Worm (Caenorhabditis elegans) whole organism, L4 larva: ENCODE data around the gene dnj-15.

Experiments
- F10B5.3 ChIP-seq: sonication (generic microtip); optimal IDR thresholded peaks from 2 replicates; lab custom pipeline; 2016; ENCODE audit warnings: mild to moderate bottlenecking, missing genetic modification characterization, missing compliant biosample characterization
- Y105C5A.15 ChIP-seq: fragments of 200-800 bp; sonication (Bioruptor generic); IDR thresholded peaks from 2 replicates; pipeline ENCODE4 v1.3.6; 2022; ENCODE audit warnings: missing genetic modification characterization, missing compliant biosample characterization
- Y48G9A.11 ChIP-seq: fragments of 200-800 bp; sonication (Bioruptor generic); IDR thresholded peaks from 2 replicates; pipeline ENCODE4 v1.3.6; 2022; ENCODE audit warnings: missing genetic modification reagents, missing genetic modification characterization, missing compliant biosample characterization
- aly-2 ChIP-seq: sonication (generic microtip); optimal IDR thresholded peaks from 2 replicates; lab custom pipeline; 2018; ENCODE audit warnings: missing biosample characterization, missing genetic modification characterization
- ama-1 ChIP-seq: fragments of 150-350 bp; optimal IDR thresholded peaks from 2 replicates; lab custom pipeline; 2014; ENCODE audit warnings: inconsistent platforms, mixed read lengths
- ceh-20 ChIP-seq: fragments of 200-800 bp; sonication (Bioruptor generic); IDR thresholded peaks from 2 replicates; pipeline ENCODE4 v1.3.6; 2022; ENCODE audit warnings: missing genetic modification reagents, missing genetic modification characterization, missing compliant biosample characterization
- ceh-28 ChIP-seq: fragments of 150-350 bp; optimal IDR thresholded peaks from 2 replicates; lab custom pipeline; 2014; ENCODE audit warnings: missing biosample characterization, missing genetic modification reagents, missing genetic modification characterization
- ces-1 ChIP-seq: fragments of 150-350 bp; sonication (generic microtip); optimal IDR thresholded peaks from 4 replicates; lab custom pipeline; 2014; ENCODE audit warnings: missing biosample characterization, missing genetic modification reagents, missing genetic modification characterization
- ctbp-1 ChIP-seq: fragments of 200-800 bp; sonication (Bioruptor generic); IDR thresholded peaks from 2 replicates; pipeline ENCODE4 v1.3.6; 2022; ENCODE audit warnings: missing genetic modification reagents, missing genetic modification characterization, missing compliant biosample characterization
- daf-16 ChIP-seq, 3 experiments: sonication (generic microtip); optimal IDR thresholded peaks; 2 replicates each; lab custom pipeline; 2016 to 2017; ENCODE audit warnings: missing genetic modification characterization in 3 of 3, missing genetic modification reagents in 3 of 3, mild to moderate bottlenecking in 2 of 3, missing compliant biosample characterization in 2 of 3, missing biosample characterization in 1 of 3, moderate library complexity in 1 of 3
- dmd-6 ChIP-seq: fragments of 200-800 bp; sonication (Bioruptor generic); IDR thresholded peaks from 2 replicates; pipeline ENCODE4 v1.3.6; 2022; ENCODE audit warnings: missing genetic modification reagents, missing genetic modification characterization, missing compliant biosample characterization
- dmd-8 ChIP-seq: fragments of 200-800 bp; sonication (Bioruptor generic); IDR thresholded peaks from 2 replicates; pipeline ENCODE4 v1.3.6; 2022; ENCODE audit warnings: missing genetic modification characterization, missing compliant biosample characterization
- dpl-1 ChIP-seq: fragments of 150-350 bp; optimal IDR thresholded peaks from 2 replicates; lab custom pipeline; 2014; ENCODE audit warnings: missing biosample characterization, missing genetic modification reagents, missing genetic modification characterization
- egl-27 ChIP-seq: sonication (generic microtip); optimal IDR thresholded peaks from 3 replicates; lab custom pipeline; 2017; ENCODE audit warnings: missing biosample characterization, missing genetic modification reagents, missing genetic modification characterization
- hif-1 ChIP-seq, 2 experiments: sonication (generic microtip); optimal IDR thresholded peaks; 2 replicates each; lab custom pipeline; 2016 to 2017; ENCODE audit warnings: missing compliant biosample characterization in 2 of 2, missing genetic modification characterization in 2 of 2, missing genetic modification reagents in 2 of 2, missing genotype in 2 of 2, mild to moderate bottlenecking in 1 of 2
- hlh-11 ChIP-seq: fragments of 200-800 bp; sonication (Bioruptor generic); optimal IDR thresholded peaks from 2 replicates; lab custom pipeline; 2018; ENCODE audit warnings: mild to moderate bottlenecking, missing genetic modification characterization, missing compliant biosample characterization
- hlh-30 ChIP-seq: sonication (generic microtip); optimal IDR thresholded peaks from 2 replicates; lab custom pipeline; 2017; ENCODE audit warnings: antibody characterized with exemption, mild to moderate bottlenecking, missing genetic modification characterization, missing compliant biosample characterization; ENCODE audit not compliant: insufficient read depth
- hmg-1.1 ChIP-seq: fragments of 200-800 bp; sonication (Bioruptor generic); IDR thresholded peaks from 2 replicates; pipeline ENCODE4 v1.3.6; 2022; ENCODE audit warnings: missing genetic modification reagents, missing genetic modification characterization, missing compliant biosample characterization
- lim-7 ChIP-seq: fragments of 200-800 bp; sonication (Bioruptor generic); IDR thresholded peaks from 2 replicates; pipeline ENCODE4 v1.3.6; 2022; ENCODE audit warnings: missing genetic modification characterization, missing compliant biosample characterization
- lin-13 ChIP-seq: fragments of 150-350 bp; optimal IDR thresholded peaks from 2 replicates; lab custom pipeline; 2014; ENCODE audit warnings: missing biosample characterization, missing genetic modification reagents, missing genetic modification characterization
- lin-29 ChIP-seq: fragments of 200-800 bp; sonication (Bioruptor generic); IDR thresholded peaks from 2 replicates; pipeline ENCODE4 v1.3.6; 2022; ENCODE audit warnings: missing genetic modification reagents, missing genetic modification characterization, missing compliant biosample characterization
- lin-38 ChIP-seq: fragments of 200-800 bp; sonication (Bioruptor generic); IDR thresholded peaks from 2 replicates; pipeline ENCODE4 v1.3.6; 2022; ENCODE audit warnings: missing genetic modification reagents, missing genetic modification characterization, missing compliant biosample characterization
- lin-39 ChIP-seq: fragments of 150-350 bp; optimal IDR thresholded peaks from 2 replicates; lab custom pipeline; 2014; ENCODE audit warnings: missing biosample characterization, missing genetic modification reagents, missing genetic modification characterization
- lir-3 ChIP-seq: sonication (generic microtip); optimal IDR thresholded peaks from 2 replicates; lab custom pipeline; 2016; ENCODE audit warnings: mild to moderate bottlenecking, missing genetic modification characterization, missing compliant biosample characterization
- lsy-2 ChIP-seq, 2 experiments: fragments of 150-350 bp in 1 of 2; sonication (generic microtip) in 1 of 2; optimal IDR thresholded peaks; 2 replicates each; lab custom pipeline; 2014 to 2017; ENCODE audit warnings: missing biosample characterization in 2 of 2, missing genetic modification characterization in 2 of 2
- madf-5 ChIP-seq, 2 experiments: fragments of 200-800 bp; sonication (Bioruptor generic); IDR thresholded peaks; 2 replicates each; pipeline ENCODE4 v1.3.6; 2022; ENCODE audit warnings: missing compliant biosample characterization in 2 of 2, missing genetic modification characterization in 2 of 2
- mdl-1 ChIP-seq, 2 experiments: fragments of 150-350 bp in 1 of 2; sonication (generic microtip) in 1 of 2; optimal IDR thresholded peaks; 2 replicates each; lab custom pipeline; 2014 to 2017; ENCODE audit warnings: missing biosample characterization in 2 of 2, missing genetic modification characterization in 2 of 2
- mdt-29 ChIP-seq: fragments of 200-800 bp; sonication (Bioruptor generic); IDR thresholded peaks from 2 replicates; pipeline ENCODE4 v1.3.6; 2022; ENCODE audit warnings: missing genetic modification reagents, missing genetic modification characterization, missing compliant biosample characterization
- mep-1 ChIP-seq: fragments of 150-350 bp; sonication (generic microtip); optimal IDR thresholded peaks from 3 replicates; lab custom pipeline; 2014; ENCODE audit warnings: missing biosample characterization, missing genetic modification characterization
- mes-2 ChIP-seq: sonication (generic microtip); optimal IDR thresholded peaks from 2 replicates; lab custom pipeline; 2016; ENCODE audit warnings: missing genotype, mild to moderate bottlenecking, missing genetic modification characterization, missing compliant biosample characterization; ENCODE audit not compliant: poor library complexity, severe bottlenecking
- mxl-2 ChIP-seq: fragments of 200-800 bp; sonication (Bioruptor generic); conservative IDR thresholded peaks from 2 replicates; pipeline ENCODE4 v1.3.6; 2022; ENCODE audit warnings: missing genetic modification reagents, missing genetic modification characterization, missing compliant biosample characterization
- mxl-3 ChIP-seq: fragments of 200-800 bp; sonication (Bioruptor generic); optimal IDR thresholded peaks from 2 replicates; lab custom pipeline; 2018; ENCODE audit warnings: mild to moderate bottlenecking, missing genetic modification characterization, missing compliant biosample characterization
- nhr-237 ChIP-seq: sonication (generic microtip); optimal IDR thresholded peaks from 2 replicates; lab custom pipeline; 2017; ENCODE audit warnings: missing biosample characterization, missing genetic modification characterization
- nhr-28 ChIP-seq: fragments of 150-350 bp; optimal IDR thresholded peaks from 2 replicates; lab custom pipeline; 2014; ENCODE audit warnings: missing biosample characterization, missing genetic modification characterization
- pha-4 ChIP-seq, 2 experiments: fragments of 150-350 bp in 1 of 2; fragments of 200-800 bp in 1 of 2; sonication (Bioruptor generic) in 1 of 2; IDR thresholded peaks in 1 of 2; optimal IDR thresholded peaks in 1 of 2; 2 replicates each; pipeline versions ENCODE4 v1.3.6 to Lab custom; 2014 to 2022; ENCODE audit warnings: missing genetic modification characterization in 2 of 2, missing genetic modification reagents in 2 of 2, missing biosample characterization in 1 of 2, missing compliant biosample characterization in 1 of 2
- php-3 ChIP-seq: fragments of 200-800 bp; sonication (Bioruptor generic); IDR thresholded peaks from 2 replicates; pipeline ENCODE4 v1.3.6; 2022; ENCODE audit warnings: missing genetic modification reagents, missing genetic modification characterization, missing compliant biosample characterization
- pqm-1 ChIP-seq: sonication (generic microtip); optimal IDR thresholded peaks from 2 replicates; lab custom pipeline; 2017; ENCODE audit warnings: missing biosample characterization, missing genetic modification characterization
- rbr-2 ChIP-seq: sonication (generic microtip); optimal IDR thresholded peaks from 2 replicates; lab custom pipeline; 2016; ENCODE audit warnings: missing genotype, missing genetic modification characterization, missing compliant biosample characterization
- sdz-12 ChIP-seq: fragments of 200-800 bp; sonication (Bioruptor generic); optimal IDR thresholded peaks from 2 replicates; lab custom pipeline; 2018; ENCODE audit warnings: mild to moderate bottlenecking, missing genetic modification characterization, missing compliant biosample characterization
- skn-1 ChIP-seq: fragments of 150-350 bp; optimal IDR thresholded peaks from 2 replicates; lab custom pipeline; 2014; ENCODE audit warnings: missing biosample characterization, missing genetic modification characterization
- tag-97 ChIP-seq: fragments of 200-800 bp; sonication (Bioruptor generic); IDR thresholded peaks from 2 replicates; pipeline ENCODE4 v1.3.6; 2022; ENCODE audit warnings: missing genetic modification characterization, missing compliant biosample characterization
- unc-130 ChIP-seq: sonication (generic microtip); optimal IDR thresholded peaks from 2 replicates; lab custom pipeline; 2016; ENCODE audit warnings: missing genetic modification reagents, missing genetic modification characterization, missing compliant biosample characterization
- vab-7 ChIP-seq: fragments of 200-800 bp; sonication (Bioruptor generic); IDR thresholded peaks from 2 replicates; pipeline ENCODE4 v1.3.6; 2022; ENCODE audit warnings: missing genetic modification reagents, missing genetic modification characterization, missing compliant biosample characterization
- zip-11 ChIP-seq: fragments of 200-800 bp; sonication (Bioruptor generic); IDR thresholded peaks from 2 replicates; pipeline ENCODE4 v1.3.6; 2022; ENCODE audit warnings: missing genetic modification characterization, missing compliant biosample characterization

The dnj-15 gene

ce11 chrIV:4162121-4162520 lies 14.1 kb upstream of the dnj-15 start, which contains the start of gene scrm-5:
Gene scrm-5 (plus strand): TSS chrIV:4162421.
- TF ChIP-seq hlh-30 (tag; lab: Kevin White, UChicago) (no peak), lin-13 (GFP tag; lab: Kevin White, UChicago) (no peak), mep-1 (tag; lab: Kevin White, UChicago) (no peak), dmd-6 (GFP tag; lab: Robert Waterston, UW) (no peak), madf-5 (GFP tag; IDR thresholded peaks at IDR 0.05; lab: Robert Waterston, UW) (no peak)

ce11 chrIV:4164392-4164791 lies 11.8 kb upstream of the dnj-15 start, which contains the start of gene scrm-8:
Gene scrm-8 (plus strand): TSS chrIV:4164692.
- TF ChIP-seq rbr-2 (tag; lab: Kevin White, UChicago) (no peak), skn-1 (no peak), lsy-2 (tag; optimal IDR thresholded peaks at IDR 0.05; lab: Kevin White, UChicago) (no peak), php-3 (no peak), lin-29 (no peak)

ce11 chrIV:4167296-4167695 lies 8.9 kb upstream of the dnj-15 start:
- no peak for TF ChIP-seq ctbp-1 (GFP tag; lab: Robert Waterston, UW)
- TF ChIP-seq dmd-8 (GFP tag; lab: Robert Waterston, UW), result no peak
- TF ChIP-seq mdt-29 (GFP tag; lab: Robert Waterston, UW), result no peak
- no peak for TF ChIP-seq F10B5.3 (tag; lab: Kevin White, UChicago)
- no peak for TF ChIP-seq pqm-1

ce11 chrIV:4171531-4172163 lies 4.5 kb upstream of the dnj-15 start, which contains the start of the genes K08D10.13 and rnp-2:
Gene K08D10.13 (minus strand): TSS chrIV:4171581.
Gene rnp-2 (plus strand): TSS chrIV:4172076.
- TF ChIP-seq egl-27 (tag; lab: Kevin White, UChicago) (no peak), mep-1 (tag; lab: Kevin White, UChicago) (no peak), nhr-28 (tag; lab: Kevin White, UChicago) (peak; percentile 9), lir-3 (no peak), zip-11 (GFP tag; lab: Robert Waterston, UW) (no peak), dpl-1 (peak; percentile 63), hlh-11 (tag; lab: Kevin White, UChicago) (no peak), hif-1 (tag; optimal IDR thresholded peaks at IDR 0.05; lab: Kevin White, UChicago) (peak in 1 of 2 experiments; percentile 45), mxl-2 (GFP tag; lab: Robert Waterston, UW) (no peak), mes-2 (peak; percentile 96), aly-2 (tag; lab: Kevin White, UChicago) (no peak), daf-16 (GFP tag; optimal IDR thresholded peaks at IDR 0.05; lab: Kevin White, UChicago) (no peak), daf-16 (tag; optimal IDR thresholded peaks at IDR 0.05; lab: Kevin White, UChicago) (no peak), pha-4 (GFP tag; IDR thresholded peaks at IDR 0.05; lab: Robert Waterston, UW) (no peak), pha-4 (tag; optimal IDR thresholded peaks at IDR 0.05; lab: Kevin White, UChicago) (no peak), ctbp-1 (GFP tag; lab: Robert Waterston, UW) (no peak), ces-1 (GFP tag; lab: Kevin White, UChicago) (no peak), vab-7 (GFP tag; lab: Robert Waterston, UW) (no peak), hlh-30 (tag; lab: Kevin White, UChicago) (no peak), mdl-1 (tag; optimal IDR thresholded peaks at IDR 0.05; lab: Kevin White, UChicago) (no peak), lin-38 (peak; percentile 92), lin-39 (tag; lab: Kevin White, UChicago) (no peak), ceh-20 (GFP tag; lab: Robert Waterston, UW) (no peak), ama-1 (lab: Kevin White, UChicago) (no peak), ceh-28 (tag; lab: Kevin White, UChicago) (no peak), lim-7 (GFP tag; lab: Robert Waterston, UW) (no peak), mxl-3 (GFP tag; lab: Kevin White, UChicago) (no peak), Y48G9A.11 (GFP tag; lab: Robert Waterston, UW) (no peak; the same call in 1 of the 2 replicates), unc-130 (peak; percentile 29), Y105C5A.15 (no peak), tag-97 (GFP tag; lab: Robert Waterston, UW) (no peak), hmg-1.1 (GFP tag; lab: Robert Waterston, UW) (no peak), sdz-12 (GFP tag; lab: Kevin White, UChicago) (no peak), nhr-237 (tag; lab: Kevin White, UChicago) (no peak)
